ENCODE assay signal across 1 fruit fly cellular context in the genomic region with DNA sequence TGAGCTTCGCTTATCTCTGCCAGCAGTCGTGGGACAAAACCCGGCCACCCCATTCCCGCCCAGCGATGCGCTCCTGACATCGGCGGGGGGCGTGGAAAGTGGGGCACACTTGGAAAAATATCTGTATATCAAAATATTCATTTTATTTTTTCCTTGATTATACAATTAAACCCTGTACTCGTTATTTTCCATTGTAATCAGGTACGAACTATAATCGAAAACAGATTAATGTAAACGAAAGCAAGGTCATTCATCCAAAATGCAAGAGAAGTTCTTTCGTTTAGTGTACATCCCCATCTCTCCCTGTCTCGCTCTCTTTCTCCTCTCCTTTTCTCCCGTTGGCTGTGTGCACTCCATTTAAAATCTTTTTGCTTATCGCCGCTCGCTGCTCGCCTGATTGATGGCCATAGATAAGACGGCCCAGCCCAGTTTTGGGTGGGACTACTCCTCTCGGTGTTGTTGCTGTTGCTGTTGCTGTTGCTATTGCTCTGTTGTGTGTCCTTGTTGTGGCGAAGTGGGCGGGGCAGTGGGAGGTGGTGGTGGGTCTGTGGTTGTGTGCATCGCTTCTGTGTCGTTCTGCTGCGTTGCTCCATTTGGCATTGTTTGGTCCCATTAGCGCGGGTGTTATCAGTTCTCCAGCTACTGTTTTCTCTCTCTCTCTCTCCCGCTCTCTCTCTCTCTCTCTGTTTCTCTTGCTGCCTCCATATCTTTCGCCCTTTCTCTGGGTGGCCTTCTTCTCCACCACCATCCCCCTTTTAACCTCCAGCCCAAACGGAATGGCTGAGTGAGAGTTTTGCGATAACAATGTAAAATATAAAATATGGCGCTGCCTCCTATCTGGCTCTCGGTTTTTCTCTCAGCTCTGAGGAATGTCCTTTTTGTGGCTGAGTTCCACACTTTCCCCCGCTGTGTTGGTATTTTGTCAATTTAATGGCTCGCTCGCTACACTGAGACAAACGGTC.
TF ChIP-seq lines count a peak whose summit lies in the region.

No protein-coding gene starts in this region.

TF ChIP-seq in whole organism, embryonic, 481 proteins besides CTCF, POLR2A, EP300 and RAD21 (continued from another document and continues in another):
- TF ChIP-seq CG11398 (GFP tag; optimal IDR thresholded peaks at IDR 0.05; lab: Kevin White, UChicago): peak; percentile 32
- TF ChIP-seq abd-A (tag; optimal IDR thresholded peaks at IDR 0.05; lab: Kevin White, UChicago): peak; percentile 74
- peak; percentile 90 for TF ChIP-seq gem (tag; optimal IDR thresholded peaks at IDR 0.05; lab: Kevin White, UChicago)
- peak; percentile 43 for TF ChIP-seq CG9609 (GFP tag; optimal IDR thresholded peaks at IDR 0.05; lab: Kevin White, UChicago)
- peak; percentile 18 for TF ChIP-seq Lhr (GFP tag; optimal IDR thresholded peaks at IDR 0.05; lab: Kevin White, UChicago)
- TF ChIP-seq CG31224 (GFP tag; IDR thresholded peaks at IDR 0.05; lab: Robert Waterston, UW): no peak
- TF ChIP-seq Atf6 (GFP tag; IDR thresholded peaks at IDR 0.05; lab: Robert Waterston, UW): peak; percentile 56; the same call in 1 of the 2 replicates
- TF ChIP-seq seq (GFP tag; IDR thresholded peaks at IDR 0.05; lab: Robert Waterston, UW): peak; percentile 67
- TF ChIP-seq sug (tag; optimal IDR thresholded peaks at IDR 0.05; lab: Kevin White, UChicago): peak; percentile 55
- TF ChIP-seq Doc2 (GFP tag; IDR thresholded peaks at IDR 0.05; lab: Robert Waterston, UW): peak; percentile 45; the same call in 1 of the 2 replicates
- peak; percentile 70 for TF ChIP-seq CG6683 (GFP tag; optimal IDR thresholded peaks at IDR 0.05; lab: Kevin White, UChicago)
- TF ChIP-seq ab (GFP tag; optimal IDR thresholded peaks at IDR 0.05; lab: Kevin White, UChicago): peak; percentile 9
- TF ChIP-seq HmgD (GFP tag; optimal IDR thresholded peaks at IDR 0.05; lab: Kevin White, UChicago): peak; percentile 12
- TF ChIP-seq scrt (GFP tag; optimal IDR thresholded peaks at IDR 0.05; lab: Kevin White, UChicago): peak; percentile 73
- peak; percentile 47; the same call in 1 of the 2 replicates for TF ChIP-seq gt (GFP tag; IDR thresholded peaks at IDR 0.05; lab: Robert Waterston, UW)
- no peak for TF ChIP-seq CG8765 (GFP tag; IDR thresholded peaks at IDR 0.05; lab: Robert Waterston, UW)
- TF ChIP-seq Spps (tag; optimal IDR thresholded peaks at IDR 0.05; lab: Kevin White, UChicago): peak; percentile 70
- TF ChIP-seq pzg (GFP tag; optimal IDR thresholded peaks at IDR 0.05; lab: Kevin White, UChicago): no peak
- no peak for TF ChIP-seq Dip2 (GFP tag; IDR thresholded peaks at IDR 0.05; lab: Robert Waterston, UW)
- TF ChIP-seq CG2678 (tag; optimal IDR thresholded peaks at IDR 0.05; lab: Kevin White, UChicago): peak; percentile 87
- TF ChIP-seq CG11247 (GFP tag; IDR thresholded peaks at IDR 0.05; lab: Robert Waterston, UW): no peak
- TF ChIP-seq Abd-B (GFP tag; optimal IDR thresholded peaks at IDR 0.05; lab: Kevin White, UChicago): peak; percentile 51
- no peak; the same call in 1 of the 2 replicates for TF ChIP-seq CG1024 (GFP tag; IDR thresholded peaks at IDR 0.05; lab: Robert Waterston, UW)
- no peak for TF ChIP-seq gfzf (GFP tag; optimal IDR thresholded peaks at IDR 0.05; lab: Kevin White, UChicago)
- peak; percentile 71 for TF ChIP-seq cwo (GFP tag; optimal IDR thresholded peaks at IDR 0.05; lab: Kevin White, UChicago)
- TF ChIP-seq CG18619 (GFP tag; optimal IDR thresholded peaks at IDR 0.05; lab: Kevin White, UChicago): peak; percentile 58
- peak; percentile 18 for TF ChIP-seq Dip3 (GFP tag; optimal IDR thresholded peaks at IDR 0.05; lab: Kevin White, UChicago)
- TF ChIP-seq CG4404 (GFP tag; IDR thresholded peaks at IDR 0.05; lab: Robert Waterston, UW): peak; percentile 71
- no peak for TF ChIP-seq dan (GFP tag; IDR thresholded peaks at IDR 0.05; lab: Robert Waterston, UW)
- TF ChIP-seq CG6175 (GFP tag; IDR thresholded peaks at IDR 0.05; lab: Robert Waterston, UW): 0 out of 3 replicates have a peak, but pooled peaks have one; percentile 34
- TF ChIP-seq CG13894 (tag; optimal IDR thresholded peaks at IDR 0.05; lab: Kevin White, UChicago): peak; percentile 41
- TF ChIP-seq CrebB (tag; optimal IDR thresholded peaks at IDR 0.05; lab: Kevin White, UChicago): peak; percentile 49
- TF ChIP-seq sens (GFP tag; lab: Kevin White, UChicago): peak; percentile 95
- peak; percentile 22 for TF ChIP-seq Bteb2 (GFP tag; optimal IDR thresholded peaks at IDR 0.05; lab: Kevin White, UChicago)
- TF ChIP-seq Tbp (GFP tag; optimal IDR thresholded peaks at IDR 0.05; lab: Kevin White, UChicago): no peak
- TF ChIP-seq vvl (GFP tag; IDR thresholded peaks at IDR 0.05; lab: Robert Waterston, UW): peak; percentile 86
- TF ChIP-seq zf30C (GFP tag; optimal IDR thresholded peaks at IDR 0.05; lab: Kevin White, UChicago): peak; percentile 64
- peak; percentile 68 for TF ChIP-seq wdn (GFP tag; IDR thresholded peaks at IDR 0.05; lab: Robert Waterston, UW)
- peak; percentile 64 for TF ChIP-seq B-H1 (GFP tag; IDR thresholded peaks at IDR 0.05; lab: Robert Waterston, UW)
- no peak for TF ChIP-seq hth (optimal IDR thresholded peaks at IDR 0.05; lab: Kevin White, UChicago)
- TF ChIP-seq lola (GFP tag; optimal IDR thresholded peaks at IDR 0.05; lab: Kevin White, UChicago): peak in 1 of 3 experiments; percentile 69
- TF ChIP-seq CG15479 (GFP tag; optimal IDR thresholded peaks at IDR 0.05; lab: Kevin White, UChicago): peak; percentile 48
- peak; percentile 88 for TF ChIP-seq row (GFP tag; IDR thresholded peaks at IDR 0.05; lab: Robert Waterston, UW)
- peak; percentile 87 for TF ChIP-seq Blimp-1 (GFP tag; optimal IDR thresholded peaks at IDR 0.05; lab: Kevin White, UChicago)
- peak; percentile 50 for TF ChIP-seq H2.0 (GFP tag; IDR thresholded peaks at IDR 0.05; lab: Robert Waterston, UW)
- TF ChIP-seq CG2116 (GFP tag; optimal IDR thresholded peaks at IDR 0.05; lab: Kevin White, UChicago): peak; percentile 35
- peak; percentile 23 for TF ChIP-seq Usf (GFP tag; optimal IDR thresholded peaks at IDR 0.05; lab: Kevin White, UChicago)
- TF ChIP-seq CG12299 (tag; optimal IDR thresholded peaks at IDR 0.05; lab: Kevin White, UChicago): peak; percentile 54
- peak; percentile 87 for TF ChIP-seq CG4424 (GFP tag; optimal IDR thresholded peaks at IDR 0.05; lab: Kevin White, UChicago)
- peak; percentile 71 for TF ChIP-seq CG2875 (GFP tag; optimal IDR thresholded peaks at IDR 0.05; lab: Kevin White, UChicago)
- peak; percentile 59; the same call in 1 of the 3 replicates for TF ChIP-seq Optix (GFP tag; IDR thresholded peaks at IDR 0.05; lab: Robert Waterston, UW)
- peak; percentile 68 for TF ChIP-seq CG3407 (GFP tag; optimal IDR thresholded peaks at IDR 0.05; lab: Kevin White, UChicago)
- TF ChIP-seq caup (GFP tag; optimal IDR thresholded peaks at IDR 0.05; lab: Kevin White, UChicago; ENCODE audit: severe bottlenecking): peak; percentile 58
- TF ChIP-seq insv (GFP tag; optimal IDR thresholded peaks at IDR 0.05; lab: Kevin White, UChicago): no peak
- peak; percentile 67 for TF ChIP-seq NC2β (GFP tag; optimal IDR thresholded peaks at IDR 0.05; lab: Kevin White, UChicago)
- peak; percentile 80 for TF ChIP-seq bcd (GFP tag; optimal IDR thresholded peaks at IDR 0.05; lab: Kevin White, UChicago)
- TF ChIP-seq Ptx1 (GFP tag; IDR thresholded peaks at IDR 0.05; lab: Robert Waterston, UW): peak; percentile 81
- no peak for TF ChIP-seq prd (optimal IDR thresholded peaks at IDR 0.05; lab: Kevin White, UChicago)
- TF ChIP-seq prd (GFP tag; IDR thresholded peaks at IDR 0.05; lab: Robert Waterston, UW): peak; percentile 86
- TF ChIP-seq Ssrp (tag; optimal IDR thresholded peaks at IDR 0.05; lab: Kevin White, UChicago): peak; percentile 76
- peak; percentile 51 for TF ChIP-seq Taf1 (GFP tag; IDR thresholded peaks at IDR 0.05; lab: Robert Waterston, UW)
- TF ChIP-seq CG6689 (GFP tag; IDR thresholded peaks at IDR 0.05; lab: Robert Waterston, UW): peak; percentile 83
- peak; percentile 59 for TF ChIP-seq CG12104 (GFP tag; optimal IDR thresholded peaks at IDR 0.05; lab: Kevin White, UChicago)
- peak; percentile 61; the same call in 1 of the 3 replicates for TF ChIP-seq so (GFP tag; IDR thresholded peaks at IDR 0.05; lab: Robert Waterston, UW)
- peak in 1 of 2 experiments; percentile 55 for TF ChIP-seq Eip74EF (GFP tag; optimal IDR thresholded peaks at IDR 0.05; lab: Kevin White, UChicago)
- no peak for TF ChIP-seq CG8290 (GFP tag; optimal IDR thresholded peaks at IDR 0.05; lab: Kevin White, UChicago)
- TF ChIP-seq CG8290 (tag; optimal IDR thresholded peaks at IDR 0.05; lab: Kevin White, UChicago): peak in 1 of 2 experiments; percentile 69
- TF ChIP-seq luna (GFP tag; optimal IDR thresholded peaks at IDR 0.05; lab: Kevin White, UChicago): no peak
- TF ChIP-seq CG3281 (GFP tag; optimal IDR thresholded peaks at IDR 0.05; lab: Kevin White, UChicago): peak; percentile 73
- TF ChIP-seq CG8944 (GFP tag; optimal IDR thresholded peaks at IDR 0.05; lab: Kevin White, UChicago): peak; percentile 59
- TF ChIP-seq E2f1 (GFP tag; IDR thresholded peaks at IDR 0.05; lab: Robert Waterston, UW): peak; percentile 67
- TF ChIP-seq CG32767 (GFP tag; IDR thresholded peaks at IDR 0.05; lab: Robert Waterston, UW): peak; percentile 40; the same call in 1 of the 2 replicates
- TF ChIP-seq NFAT (GFP tag; IDR thresholded peaks at IDR 0.05; lab: Robert Waterston, UW): no peak
- peak; percentile 66 for TF ChIP-seq lilli (GFP tag; optimal IDR thresholded peaks at IDR 0.05; lab: Kevin White, UChicago)
- peak; percentile 62 for TF ChIP-seq CG16815 (GFP tag; optimal IDR thresholded peaks at IDR 0.05; lab: Kevin White, UChicago)
- peak; percentile 79 for TF ChIP-seq CG7839 (tag; optimal IDR thresholded peaks at IDR 0.05; lab: Kevin White, UChicago)
- peak; percentile 75 for TF ChIP-seq grau (tag; optimal IDR thresholded peaks at IDR 0.05; lab: Kevin White, UChicago)
- peak; percentile 28 for TF ChIP-seq Vsx1 (GFP tag; optimal IDR thresholded peaks at IDR 0.05; lab: Kevin White, UChicago)
- no peak for TF ChIP-seq Ets97D (GFP tag; optimal IDR thresholded peaks at IDR 0.05; lab: Kevin White, UChicago)
- peak; percentile 54 for TF ChIP-seq trh (GFP tag; optimal IDR thresholded peaks at IDR 0.05; lab: Kevin White, UChicago)
- TF ChIP-seq Sox100B (GFP tag; optimal IDR thresholded peaks at IDR 0.05; lab: Kevin White, UChicago): peak; percentile 56
- TF ChIP-seq CG18476 (GFP tag; optimal IDR thresholded peaks at IDR 0.05; lab: Kevin White, UChicago): peak; percentile 54
- TF ChIP-seq CG17385 (GFP tag; optimal IDR thresholded peaks at IDR 0.05; lab: Kevin White, UChicago): peak; percentile 74
- peak; percentile 39 for TF ChIP-seq CG17568 (GFP tag; optimal IDR thresholded peaks at IDR 0.05; lab: Kevin White, UChicago)
- TF ChIP-seq CG7963 (GFP tag; IDR thresholded peaks at IDR 0.05; lab: Robert Waterston, UW; ENCODE audit: partially characterized antibody): no peak
- no peak for TF ChIP-seq CG34376 (GFP tag; optimal IDR thresholded peaks at IDR 0.05; lab: Kevin White, UChicago)
- TF ChIP-seq CG15269 (tag; optimal IDR thresholded peaks at IDR 0.05; lab: Kevin White, UChicago): peak; percentile 72
- peak; percentile 83 for TF ChIP-seq CG12391 (tag; optimal IDR thresholded peaks at IDR 0.05; lab: Kevin White, UChicago)
- peak; percentile 49; the same call in 1 of the 2 replicates for TF ChIP-seq CG14441 (GFP tag; IDR thresholded peaks at IDR 0.05; lab: Robert Waterston, UW)
- TF ChIP-seq CG5245 (GFP tag; optimal IDR thresholded peaks at IDR 0.05; lab: Kevin White, UChicago): peak; percentile 72
- no peak for TF ChIP-seq p53 (GFP tag; optimal IDR thresholded peaks at IDR 0.05; lab: Kevin White, UChicago)
- TF ChIP-seq CG2129 (GFP tag; IDR thresholded peaks at IDR 0.05; lab: Robert Waterston, UW; ENCODE audit: partially characterized antibody): no peak
- no peak for TF ChIP-seq CG9876 (GFP tag; optimal IDR thresholded peaks at IDR 0.05; lab: Kevin White, UChicago)
- TF ChIP-seq amos (GFP tag; IDR thresholded peaks at IDR 0.05; lab: Robert Waterston, UW; ENCODE audit: partially characterized antibody): no peak
- peak; percentile 82 for TF ChIP-seq Asciz (GFP tag; optimal IDR thresholded peaks at IDR 0.05; lab: Kevin White, UChicago)
- no peak for TF ChIP-seq bbx (GFP tag; IDR thresholded peaks at IDR 0.05; lab: Robert Waterston, UW; ENCODE audit: partially characterized antibody)
- peak; percentile 63 for TF ChIP-seq bab2 (GFP tag; optimal IDR thresholded peaks at IDR 0.05; lab: Kevin White, UChicago)
- TF ChIP-seq hb (GFP tag; IDR thresholded peaks at IDR 0.05; lab: Robert Waterston, UW; ENCODE audit: partially characterized antibody): no peak
- TF ChIP-seq tap (tag; optimal IDR thresholded peaks at IDR 0.05; lab: Kevin White, UChicago): peak; percentile 83
- peak; percentile 39 for TF ChIP-seq nom (GFP tag; optimal IDR thresholded peaks at IDR 0.05; lab: Kevin White, UChicago)
- TF ChIP-seq CG10209 (GFP tag; optimal IDR thresholded peaks at IDR 0.05; lab: Kevin White, UChicago): peak; percentile 67
- no peak for TF ChIP-seq Opbp (GFP tag; IDR thresholded peaks at IDR 0.05; lab: Robert Waterston, UW; ENCODE audit: partially characterized antibody)
- TF ChIP-seq Jarid2 (GFP tag; optimal IDR thresholded peaks at IDR 0.05; lab: Kevin White, UChicago): peak; percentile 48
- no peak for TF ChIP-seq pfk (GFP tag; optimal IDR thresholded peaks at IDR 0.05; lab: Kevin White, UChicago)
- TF ChIP-seq Dbx (GFP tag; IDR thresholded peaks at IDR 0.05; lab: Robert Waterston, UW): peak; percentile 68
- peak; percentile 9 for TF ChIP-seq pros (GFP tag; optimal IDR thresholded peaks at IDR 0.05; lab: Kevin White, UChicago)
- peak; percentile 79 for TF ChIP-seq unpg (GFP tag; optimal IDR thresholded peaks at IDR 0.05; lab: Kevin White, UChicago)
- peak; percentile 65 for TF ChIP-seq CG8359 (GFP tag; optimal IDR thresholded peaks at IDR 0.05; lab: Kevin White, UChicago; ENCODE audit: borderline replicate concordance)
- no peak for TF ChIP-seq Dref (GFP tag; IDR thresholded peaks at IDR 0.05; lab: Robert Waterston, UW)
- no peak for TF ChIP-seq Kr (GFP tag; optimal IDR thresholded peaks at IDR 0.05; lab: Kevin White, UChicago)
- peak; percentile 41 for TF ChIP-seq maf-S (GFP tag; optimal IDR thresholded peaks at IDR 0.05; lab: Kevin White, UChicago)
- 0 out of 2 replicates have a peak, but pooled peaks have one; percentile 16 for TF ChIP-seq ham (GFP tag; IDR thresholded peaks at IDR 0.05; lab: Robert Waterston, UW)
- peak; percentile 54 for TF ChIP-seq CG10654 (GFP tag; optimal IDR thresholded peaks at IDR 0.05; lab: Kevin White, UChicago)
- peak; percentile 39 for TF ChIP-seq CG3065 (GFP tag; optimal IDR thresholded peaks at IDR 0.05; lab: Kevin White, UChicago)
- peak; percentile 90 for TF ChIP-seq Nf-YC (tag; optimal IDR thresholded peaks at IDR 0.05; lab: Kevin White, UChicago)
- no peak for TF ChIP-seq lbe (GFP tag; optimal IDR thresholded peaks at IDR 0.05; lab: Kevin White, UChicago)
- peak; percentile 64 for TF ChIP-seq dati (GFP tag; IDR thresholded peaks at IDR 0.05; lab: Robert Waterston, UW)
- peak; percentile 62 for TF ChIP-seq crc (GFP tag; optimal IDR thresholded peaks at IDR 0.05; lab: Kevin White, UChicago)
